Worm (Caenorhabditis elegans): ENCODE measurements around the gene epg-5.

The epg-5 gene

DNA sequence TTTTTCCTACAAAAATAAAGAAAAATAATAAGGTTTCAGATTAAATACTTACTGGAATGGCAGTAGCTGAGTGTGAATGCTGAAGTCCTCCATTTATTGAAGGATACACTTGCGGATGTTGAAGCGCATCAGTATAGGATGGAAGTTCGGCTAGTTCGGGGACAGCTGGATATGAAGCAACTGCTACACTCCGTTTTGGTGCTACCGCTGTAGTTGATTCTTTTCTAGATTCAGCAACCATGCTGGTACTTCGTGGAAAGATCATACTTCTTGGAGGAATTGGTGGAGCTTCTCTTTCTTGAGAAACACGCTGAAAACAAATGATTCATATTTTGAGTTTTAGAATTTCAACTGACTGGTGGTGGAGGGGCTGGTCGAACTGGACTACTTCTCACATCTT, 539 bp downstream of the epg-5 start:
- no peak for TF ChIP-seq che-1 (tag; optimal IDR thresholded peaks at IDR 0.05)
- no peak for TF ChIP-seq pax-1 (tag; optimal IDR thresholded peaks at IDR 0.05)
- TF ChIP-seq Y22D7AL.16 (tag; optimal IDR thresholded peaks at IDR 0.05) = no peak
- TF ChIP-seq pros-1 (tag; optimal IDR thresholded peaks at IDR 0.05) = no peak
- TF ChIP-seq ceh-14 (tag; optimal IDR thresholded peaks at IDR 0.05) = no peak
- no peak for TF ChIP-seq K02D7.2 (tag; optimal IDR thresholded peaks at IDR 0.05)
- TF ChIP-seq pag-3 (tag; optimal IDR thresholded peaks at IDR 0.05; ENCODE audit: borderline replicate concordance) = no peak
- no peak for TF ChIP-seq ceh-22 (tag; optimal IDR thresholded peaks at IDR 0.05)
- TF ChIP-seq T23F11.4 (GFP tag; optimal IDR thresholded peaks at IDR 0.05) = no peak
- no peak for TF ChIP-seq lin-11 (tag; optimal IDR thresholded peaks at IDR 0.05)
- TF ChIP-seq ref-2 (tag; optimal IDR thresholded peaks at IDR 0.05) = no peak
- no peak for TF ChIP-seq dve-1 (tag; optimal IDR thresholded peaks at IDR 0.05)
- TF ChIP-seq hlh-13 (GFP tag; optimal IDR thresholded peaks at IDR 0.05) = no peak

- TF ChIP-seq hlh-8 (tag; optimal IDR thresholded peaks at IDR 0.05) (no peak), nfya-1 (tag; optimal IDR thresholded peaks at IDR 0.05) (peak; percentile 34), unc-3 (GFP tag; conservative IDR thresholded peaks at IDR 0.05) (no peak), unc-3 (tag; optimal IDR thresholded peaks at IDR 0.05) (no peak), ceh-48 (tag; optimal IDR thresholded peaks at IDR 0.05) (no peak)
Observed at ce11 chrII:6600973-6601372, 8.2 kb downstream of the epg-5 start, which contains the start of gene vps-33.2. Gene vps-33.2, plus strand, starts transcription at chrII:6601216.

ce11 chrII:6598050-6598449, 11.1 kb downstream of the epg-5 start, which contains the start of gene dnj-8:
Gene dnj-8, minus strand, starts transcription at chrII:6598080.
- TF ChIP-seq hlh-8 (tag; optimal IDR thresholded peaks at IDR 0.05) = no peak
- TF ChIP-seq ceh-48 (tag; optimal IDR thresholded peaks at IDR 0.05) = peak; percentile 65
- peak; percentile 41 for TF ChIP-seq nfya-1 (tag; optimal IDR thresholded peaks at IDR 0.05)

DNA sequence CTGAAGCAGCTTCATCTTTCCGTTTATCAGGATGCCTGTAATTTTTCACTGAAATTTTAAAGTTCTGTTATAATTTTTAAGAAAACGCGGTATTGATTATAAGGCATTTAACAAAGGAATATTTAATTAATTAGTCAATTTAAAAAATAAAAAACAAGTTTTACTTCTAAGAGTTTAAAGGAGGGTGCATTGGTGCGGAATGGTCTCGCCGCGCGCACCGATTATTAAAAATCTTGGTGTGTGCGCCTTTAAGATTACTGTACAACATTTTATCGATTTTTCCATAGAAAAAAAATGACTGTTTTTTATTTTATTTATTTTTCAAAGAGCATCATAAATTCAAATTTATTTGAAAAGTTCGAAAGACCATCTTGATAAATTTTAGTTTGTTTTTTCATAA, 11.7 kb downstream of the epg-5 start:
- no peak for TF ChIP-seq eyg-1 (tag; optimal IDR thresholded peaks at IDR 0.05)
- TF ChIP-seq ceh-6 (GFP tag; optimal IDR thresholded peaks at IDR 0.05) = no peak
- TF ChIP-seq lin-11 (tag; optimal IDR thresholded peaks at IDR 0.05) = no peak
- no peak for TF ChIP-seq hlh-6 (tag; optimal IDR thresholded peaks at IDR 0.05)
- TF ChIP-seq elt-4 (tag; optimal IDR thresholded peaks at IDR 0.05) = no peak
- no peak for TF ChIP-seq ceh-9 (tag; optimal IDR thresholded peaks at IDR 0.05)
- TF ChIP-seq sox-4 (tag; optimal IDR thresholded peaks at IDR 0.05) = no peak
- no peak for TF ChIP-seq unc-42 (tag; optimal IDR thresholded peaks at IDR 0.05)
- TF ChIP-seq hlh-8 (tag; optimal IDR thresholded peaks at IDR 0.05) = no peak
- TF ChIP-seq pat-9 (tag; optimal IDR thresholded peaks at IDR 0.05) = no peak
- TF ChIP-seq odd-2 (tag; optimal IDR thresholded peaks at IDR 0.05) = no peak
- TF ChIP-seq unc-3 (GFP tag; conservative IDR thresholded peaks at IDR 0.05) = no peak
- no peak for TF ChIP-seq unc-3 (tag; optimal IDR thresholded peaks at IDR 0.05)
- TF ChIP-seq unc-86 (tag; optimal IDR thresholded peaks at IDR 0.05) = no peak
- TF ChIP-seq K02D7.2 (tag; optimal IDR thresholded peaks at IDR 0.05) = no peak
- no peak for TF ChIP-seq sdc-2 (tag; optimal IDR thresholded peaks at IDR 0.05)
- TF ChIP-seq che-1 (tag; optimal IDR thresholded peaks at IDR 0.05) = no peak
- TF ChIP-seq ztf-16 (tag; optimal IDR thresholded peaks at IDR 0.05) = no peak
- no peak for TF ChIP-seq fkh-10 (GFP tag; optimal IDR thresholded peaks at IDR 0.05)

DNA sequence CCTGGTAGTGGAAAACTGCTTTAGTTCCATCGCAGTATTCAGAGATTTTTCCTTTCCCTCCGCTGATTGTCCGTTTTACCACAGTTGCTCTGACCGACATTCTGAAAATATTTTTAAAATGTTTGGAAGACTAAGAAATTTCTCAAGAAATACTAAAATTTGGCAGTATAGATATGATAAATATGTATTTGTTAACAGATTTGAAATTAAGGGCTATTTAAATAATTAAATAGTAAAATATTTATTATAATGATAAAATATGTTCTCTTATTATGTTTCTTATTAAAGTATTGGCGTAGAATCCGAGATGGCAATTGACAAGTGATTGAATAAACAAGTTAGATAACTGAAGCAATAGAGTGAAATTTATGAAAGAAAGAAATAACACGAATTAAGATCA, 15.0 kb downstream of the epg-5 start, which contains the start of gene aipr-1:
TSS of gene aipr-1 (minus strand) at position 101 of the 400 bp plus-strand sequence.
- TF ChIP-seq fkh-10 (GFP tag; optimal IDR thresholded peaks at IDR 0.05) = no peak

- TF ChIP-seq ref-2 (tag; optimal IDR thresholded peaks at IDR 0.05) (no peak), syd-9 (tag; optimal IDR thresholded peaks at IDR 0.05) (no peak), ceh-31 (tag; optimal IDR thresholded peaks at IDR 0.05) (no peak), ztf-16 (tag; optimal IDR thresholded peaks at IDR 0.05) (no peak), ahr-1 (tag; optimal IDR thresholded peaks at IDR 0.05) (no peak), madf-2 (tag; optimal IDR thresholded peaks at IDR 0.05) (no peak), ceh-2 (tag; optimal IDR thresholded peaks at IDR 0.05) (no peak), C08G9.2 (tag; optimal IDR thresholded peaks at IDR 0.05) (no peak), lim-6 (tag; optimal IDR thresholded peaks at IDR 0.05) (no peak), pros-1 (tag; optimal IDR thresholded peaks at IDR 0.05) (no peak), hlh-6 (tag; optimal IDR thresholded peaks at IDR 0.05) (no peak), tbx-7 (tag; optimal IDR thresholded peaks at IDR 0.05) (no peak), fkh-10 (GFP tag; optimal IDR thresholded peaks at IDR 0.05) (no peak)
Observed at ce11 chrII:6592251-6592650, 16.9 kb downstream of the epg-5 start, which contains the start of gene C56C10.9. Gene C56C10.9, minus strand, starts transcription at chrII:6592351.

Measured in whole organism, late embryonic.